Fruit fly (Drosophila melanogaster) whole organism, prepupa: ENCODE measurements around the gene dgt2.

Source experiments
- Blimp-1 ChIP-seq: fragments of 200-800 bp; sonication (Bioruptor generic); optimal IDR thresholded peaks from 3 replicates; lab custom pipeline; 2017; ENCODE audit warnings: missing biosample characterization, missing genetic modification characterization, mild to moderate bottlenecking, moderate library complexity, missing genetic modification reagents
- CG11294 ChIP-seq: fragments of 200-800 bp; sonication (Bioruptor generic); IDR thresholded peaks from 2 replicates; pipeline ENCODE4 v1.3.6; 2022; ENCODE audit warnings: missing biosample characterization, missing genetic modification characterization
- CG11762 ChIP-seq: fragments of 200-800 bp; sonication (Bioruptor generic); optimal IDR thresholded peaks from 3 replicates; lab custom pipeline; 2016; ENCODE audit warnings: missing biosample characterization, missing genetic modification characterization; ENCODE audit not compliant: insufficient read depth
- CG11902 ChIP-seq: fragments of 200-800 bp; sonication (Bioruptor generic); optimal IDR thresholded peaks from 3 replicates; lab custom pipeline; 2016; ENCODE audit warnings: missing biosample characterization, missing genetic modification characterization
- CG3032 ChIP-seq: fragments of 200-800 bp; optimal IDR thresholded peaks from 2 replicates; lab custom pipeline; 2019; ENCODE audit warnings: missing biosample characterization, mild to moderate bottlenecking, missing genetic modification characterization, moderate library complexity
- CG31627 ChIP-seq: fragments of 200-800 bp; sonication (Bioruptor generic); optimal IDR thresholded peaks from 3 replicates; lab custom pipeline; 2016; ENCODE audit warnings: missing biosample characterization, missing genetic modification characterization
- CG3919 ChIP-seq: fragments of 200-800 bp; sonication (Bioruptor generic); optimal IDR thresholded peaks from 3 replicates; lab custom pipeline; 2016; ENCODE audit warnings: missing biosample characterization, missing genetic modification characterization
- CG4318 ChIP-seq: fragments of 200-800 bp; sonication (Bioruptor generic); optimal IDR thresholded peaks from 3 replicates; lab custom pipeline; 2017; ENCODE audit warnings: missing biosample characterization, mild to moderate bottlenecking, missing genetic modification characterization
- CG6163 ChIP-seq: fragments of 200-800 bp; sonication (Bioruptor generic); IDR thresholded peaks from 3 replicates; pipeline ENCODE4 v1.3.6; 2022; ENCODE audit warnings: missing biosample characterization, missing genetic modification characterization
- CG6792 ChIP-seq: fragments of 200-800 bp; sonication (Bioruptor generic); optimal IDR thresholded peaks from 3 replicates; lab custom pipeline; 2016; ENCODE audit warnings: missing biosample characterization, missing genetic modification characterization
- CG6808 ChIP-seq: fragments of 200-800 bp; sonication (Bioruptor generic); optimal IDR thresholded peaks from 3 replicates; lab custom pipeline; 2017; ENCODE audit warnings: missing biosample characterization, missing genetic modification characterization, mild to moderate bottlenecking, moderate library complexity, missing genetic modification reagents
- CG7368 ChIP-seq: fragments of 200-800 bp; sonication (Bioruptor generic); optimal IDR thresholded peaks from 3 replicates; lab custom pipeline; 2016; ENCODE audit warnings: missing biosample characterization, missing genetic modification characterization
- CG8119 ChIP-seq: fragments of 200-800 bp; sonication (Bioruptor generic); IDR thresholded peaks from 3 replicates; pipeline ENCODE4 v1.3.6; 2022; ENCODE audit warnings: missing biosample characterization, missing genetic modification characterization
- CG8319 ChIP-seq: fragments of 200-800 bp; sonication (Bioruptor generic); optimal IDR thresholded peaks from 3 replicates; lab custom pipeline; 2016; ENCODE audit warnings: missing biosample characterization, missing genetic modification characterization
- CG9139 ChIP-seq: fragments of 200-800 bp; sonication (Bioruptor generic); optimal IDR thresholded peaks from 3 replicates; lab custom pipeline; 2017; ENCODE audit warnings: missing biosample characterization, mild to moderate bottlenecking, missing genetic modification characterization
- Eip75B ChIP-seq: fragments of 200-800 bp; sonication (Bioruptor generic); optimal IDR thresholded peaks from 3 replicates; lab custom pipeline; 2016; ENCODE audit warnings: missing biosample characterization, missing genetic modification characterization
- Eip78C ChIP-seq: fragments of 200-800 bp; sonication (Bioruptor generic); peaks from one replicate; lab custom pipeline; 2016; ENCODE audit warnings: missing biosample characterization, missing genetic modification characterization
- Ets21C ChIP-seq: fragments of 200-800 bp; sonication (Bioruptor generic); optimal IDR thresholded peaks from 3 replicates; lab custom pipeline; 2016; ENCODE audit warnings: missing biosample characterization, missing genetic modification characterization
- Hr39 ChIP-seq: fragments of 200-800 bp; sonication (Bioruptor generic); optimal IDR thresholded peaks from 2 replicates; lab custom pipeline; 2016; ENCODE audit warnings: missing biosample characterization, missing genetic modification characterization
- Hr4 ChIP-seq: fragments of 200-800 bp; sonication (Bioruptor generic); optimal IDR thresholded peaks from 3 replicates; lab custom pipeline; 2016; ENCODE audit warnings: missing biosample characterization, missing genetic modification characterization
- Lpt ChIP-seq: fragments of 200-800 bp; sonication (Bioruptor generic); optimal IDR thresholded peaks from 3 replicates; lab custom pipeline; 2016; ENCODE audit warnings: missing biosample characterization, missing genetic modification characterization
- Smox ChIP-seq: fragments of 200-800 bp; sonication (Bioruptor generic); optimal IDR thresholded peaks from 3 replicates; lab custom pipeline; 2016; ENCODE audit warnings: missing biosample characterization, missing genetic modification characterization
- Sox14 ChIP-seq: fragments of 200-800 bp; sonication (Bioruptor generic); optimal IDR thresholded peaks from 3 replicates; lab custom pipeline; 2016; ENCODE audit warnings: missing biosample characterization, missing genetic modification characterization
- Sox15 ChIP-seq: fragments of 200-800 bp; sonication (Bioruptor generic); optimal IDR thresholded peaks from 3 replicates; lab custom pipeline; 2016; ENCODE audit warnings: missing biosample characterization, missing genetic modification characterization
- achi ChIP-seq: fragments of 200-800 bp; sonication (Bioruptor generic); optimal IDR thresholded peaks from 3 replicates; lab custom pipeline; 2016; ENCODE audit warnings: missing biosample characterization, missing genetic modification characterization
- acj6 ChIP-seq: fragments of 200-800 bp; sonication (Bioruptor generic); optimal IDR thresholded peaks from 3 replicates; lab custom pipeline; 2016; ENCODE audit warnings: missing biosample characterization, missing genetic modification characterization
- cyc ChIP-seq: fragments of 200-800 bp; sonication (Bioruptor generic); optimal IDR thresholded peaks from 3 replicates; lab custom pipeline; 2016; ENCODE audit warnings: missing biosample characterization, missing genetic modification characterization
- dsx ChIP-seq: fragments of 200-800 bp; optimal IDR thresholded peaks from 3 replicates; lab custom pipeline; 2019; ENCODE audit warnings: missing biosample characterization, mild to moderate bottlenecking, missing genetic modification characterization, moderate library complexity; ENCODE audit not compliant: poor library complexity, severe bottlenecking
- esn ChIP-seq: fragments of 200-800 bp; sonication (Bioruptor generic); optimal IDR thresholded peaks from 2 replicates; lab custom pipeline; 2016; ENCODE audit warnings: missing biosample characterization, mild to moderate bottlenecking, missing genetic modification characterization, moderate library complexity
- fd59A ChIP-seq: fragments of 200-800 bp; sonication (Bioruptor generic); optimal IDR thresholded peaks from 2 replicates; lab custom pipeline; 2017; ENCODE audit warnings: missing biosample characterization, mild to moderate bottlenecking, missing genetic modification characterization, missing genetic modification reagents
- fd85E ChIP-seq: fragments of 200-800 bp; sonication (Bioruptor generic); optimal IDR thresholded peaks from 3 replicates; lab custom pipeline; 2016; ENCODE audit warnings: missing biosample characterization, missing genetic modification characterization
- fkh ChIP-seq: fragments of 200-800 bp; sonication (Bioruptor generic); optimal IDR thresholded peaks from 3 replicates; lab custom pipeline; 2017; ENCODE audit warnings: missing biosample characterization, mild to moderate bottlenecking, missing genetic modification characterization, moderate library complexity
- net ChIP-seq: fragments of 200-800 bp; sonication (Bioruptor generic); optimal IDR thresholded peaks from 3 replicates; lab custom pipeline; 2016; ENCODE audit warnings: missing biosample characterization, missing genetic modification characterization
- pdm3 ChIP-seq: fragments of 200-800 bp; sonication (Bioruptor generic); optimal IDR thresholded peaks from 3 replicates; lab custom pipeline; 2016; ENCODE audit warnings: missing biosample characterization, missing genetic modification characterization
- salr ChIP-seq, 2 experiments: fragments of 200-800 bp; sonication (Bioruptor generic); optimal IDR thresholded peaks; 3 replicates each; lab custom pipeline; 2016 to 2018; ENCODE audit warnings: missing biosample characterization in 2 of 2, missing genetic modification characterization in 2 of 2, mild to moderate bottlenecking in 1 of 2
- spab ChIP-seq: fragments of 200-800 bp; sonication (Bioruptor generic); optimal IDR thresholded peaks from 2 replicates; lab custom pipeline; 2017; ENCODE audit warnings: missing biosample characterization, mild to moderate bottlenecking, missing genetic modification characterization, missing genetic modification reagents
- svp ChIP-seq: fragments of 200-800 bp; sonication (Bioruptor generic); peaks from one replicate; lab custom pipeline; 2016; ENCODE audit warnings: missing biosample characterization, missing genetic modification characterization
- vri ChIP-seq: fragments of 200-800 bp; sonication (Bioruptor generic); optimal IDR thresholded peaks from 3 replicates; lab custom pipeline; 2016; ENCODE audit warnings: missing biosample characterization, mild to moderate bottlenecking, missing genetic modification characterization

The dgt2 gene

DNA sequence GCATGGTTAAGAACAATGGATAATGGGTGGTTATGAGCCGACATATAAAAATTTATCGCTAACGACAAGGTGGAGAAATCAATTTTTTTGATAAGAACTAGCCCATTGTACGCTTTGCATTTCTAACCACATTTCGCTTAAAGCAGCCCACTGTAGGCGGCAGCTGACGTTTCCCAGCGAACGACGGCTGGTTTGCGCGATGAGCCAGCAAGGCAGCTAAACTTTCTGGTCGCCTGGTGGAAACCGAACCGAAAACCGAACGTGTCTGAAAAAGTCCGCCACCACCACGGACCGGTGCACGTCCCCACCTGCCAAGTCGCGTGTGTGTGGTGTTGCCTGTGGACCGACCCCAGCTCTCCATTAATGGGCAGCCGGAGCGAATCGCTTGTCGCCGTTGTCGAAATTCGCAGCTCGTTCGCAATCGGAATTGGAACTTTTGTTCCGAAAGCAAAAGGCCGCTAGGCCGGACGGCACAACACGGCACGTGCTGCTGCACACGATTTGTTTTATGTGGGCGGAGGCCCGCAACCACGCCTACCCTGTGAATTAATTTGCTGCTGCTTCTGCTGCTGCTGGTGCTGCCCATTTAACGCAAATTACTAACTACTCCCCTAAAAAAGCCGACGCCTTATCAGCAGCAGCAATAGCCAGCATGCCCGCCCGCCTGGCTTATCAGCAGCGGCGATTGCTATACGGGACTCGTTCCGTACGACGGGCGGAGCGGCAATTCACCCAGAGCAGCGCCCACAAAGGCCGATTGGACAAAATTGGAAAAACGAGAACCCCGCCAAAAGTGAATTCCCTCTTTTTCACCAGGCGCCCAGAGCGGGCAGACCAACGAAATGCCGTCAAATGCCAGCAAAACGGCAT lies 13.4 kb downstream of the dgt2 start (continued):
- TF ChIP-seq vri (GFP tag; lab: Kevin White, UChicago) (no peak), achi (peak; percentile 35), CG11294 (GFP tag; lab: Robert Waterston, UW) (no peak), acj6 (GFP tag; lab: Kevin White, UChicago) (peak; percentile 56), CG11762 (GFP tag; lab: Kevin White, UChicago) (peak; percentile 16), Eip78C (peak; percentile 80), pdm3 (GFP tag; lab: Kevin White, UChicago) (peak; percentile 47), Smox (GFP tag; lab: Kevin White, UChicago) (peak; percentile 12), fkh (no peak), spab (GFP tag; lab: Kevin White, UChicago) (no peak), Eip75B (no peak), CG4318 (peak; percentile 14), CG6808 (GFP tag; lab: Kevin White, UChicago) (no peak), esn (GFP tag; lab: Kevin White, UChicago) (peak; percentile 48), net (GFP tag; lab: Kevin White, UChicago) (peak; percentile 68), Ets21C (no peak), CG3919 (GFP tag; lab: Kevin White, UChicago) (peak; percentile 63), CG6792 (GFP tag; lab: Kevin White, UChicago) (peak; percentile 15), CG6163 (GFP tag; lab: Robert Waterston, UW) (no peak), Sox15 (GFP tag; lab: Kevin White, UChicago) (no peak), Hr39 (peak; percentile 43), Lpt (no peak), svp (GFP tag; lab: Kevin White, UChicago) (peak; percentile 88), CG11902 (no peak), Blimp-1 (GFP tag; lab: Kevin White, UChicago) (peak; percentile 35), salr (GFP tag; optimal IDR thresholded peaks at IDR 0.05; lab: Kevin White, UChicago) (peak in 1 of 2 experiments; percentile 28), CG7368 (GFP tag; lab: Kevin White, UChicago) (peak; percentile 30), cyc (no peak), Sox14 (GFP tag; lab: Kevin White, UChicago) (peak; percentile 42), CG31627 (peak; percentile 17), fd59A (GFP tag; lab: Kevin White, UChicago) (no peak), CG3032 (peak; percentile 16), Hr4 (GFP tag; lab: Kevin White, UChicago) (peak; percentile 61), CG8119 (GFP tag; lab: Robert Waterston, UW) (no peak), CG8319 (GFP tag; lab: Kevin White, UChicago) (no peak), fd85E (GFP tag; lab: Kevin White, UChicago) (no peak)

dm6 chr2L:12003792-12004210 lies 14.1 kb downstream of the dgt2 start:
- TF ChIP-seq CG9139 (no peak), dsx (GFP tag; lab: Kevin White, UChicago) (peak; percentile 77), CG6808 (GFP tag; lab: Kevin White, UChicago) (no peak), svp (GFP tag; lab: Kevin White, UChicago) (peak; percentile 64), Ets21C (no peak)
